Fruit fly (Drosophila melanogaster) whole organism, pupa: ENCODE results near the gene yellow-e2.

Experiments
- CG13204 ChIP-seq: fragments of 200-800 bp; sonication (Bioruptor generic); optimal IDR thresholded peaks from 2 replicates; lab custom pipeline; 2018; ENCODE audit warnings: missing biosample characterization, mild to moderate bottlenecking, missing genetic modification characterization, moderate library complexity
- CG17806 ChIP-seq: fragments of 200-800 bp; sonication (Bioruptor generic); optimal IDR thresholded peaks from 2 replicates; lab custom pipeline; 2018; ENCODE audit warnings: missing biosample characterization, mild to moderate bottlenecking, missing genetic modification characterization, moderate library complexity
- CG32121 ChIP-seq: fragments of 200-800 bp; sonication (Bioruptor generic); IDR thresholded peaks from 2 replicates; pipeline ENCODE4 v1.3.6; 2022; ENCODE audit warnings: missing biosample characterization, missing genetic modification characterization
- CG4496 ChIP-seq: fragments of 200-800 bp; sonication (Bioruptor generic); IDR thresholded peaks from 3 replicates; pipeline ENCODE4 v1.3.6; 2022; ENCODE audit warnings: missing biosample characterization, missing genetic modification characterization
- EcR ChIP-seq: fragments of 200-800 bp; sonication (Bioruptor generic); optimal IDR thresholded peaks from 3 replicates; lab custom pipeline; 2019; ENCODE audit warnings: missing biosample characterization, missing genetic modification characterization, mild to moderate bottlenecking, moderate library complexity, missing genetic modification reagents

- TF ChIP-seq CG13204 (GFP tag; lab: Kevin White, UChicago) (no peak), CG32121 (GFP tag; lab: Robert Waterston, UW) (no peak), CG17806 (tag; lab: Kevin White, UChicago) (no peak), EcR (GFP tag; lab: Kevin White, UChicago) (no peak), CG4496 (no peak)
These were observed 49.8 kb downstream of the yellow-e2 start for dm6 chr3R:13356960-13357359.
